Worm (Caenorhabditis elegans): ENCODE measurements around the gene gcy-31.

- TF ChIP-seq unc-86 (tag; optimal IDR thresholded peaks at IDR 0.05) (no peak), gmeb-2 (tag; optimal IDR thresholded peaks at IDR 0.05) (no peak), ama-1 (optimal IDR thresholded peaks at IDR 0.05) (no peak), pha-4 (tag; optimal IDR thresholded peaks at IDR 0.05) (no peak), ceh-9 (tag; optimal IDR thresholded peaks at IDR 0.05) (no peak), pros-1 (tag; optimal IDR thresholded peaks at IDR 0.05) (no peak), C08G9.2 (tag; optimal IDR thresholded peaks at IDR 0.05) (no peak)
These were observed 18.9 kb upstream of the gcy-31 start for ce11 chrX:2446185-2446584.

All from whole organism, late embryonic.